Worm (Caenorhabditis elegans) whole organism, young adult: ENCODE results near the gene Y69A2AR.31.

Source experiments
- B0035.1 ChIP-seq: sonication (generic microtip); optimal IDR thresholded peaks from 2 replicates; lab custom pipeline; 2016; ENCODE audit warnings: missing genetic modification characterization, mild to moderate bottlenecking, missing compliant biosample characterization, missing genotype, missing genetic modification reagents
- F33H1.4 ChIP-seq: fragments of 200-800 bp; sonication (Bioruptor generic); IDR thresholded peaks from 2 replicates; pipeline ENCODE4 v1.3.6; 2022; ENCODE audit warnings: missing genetic modification reagents, missing genetic modification characterization, missing compliant biosample characterization
- F37B4.10 ChIP-seq: fragments of 200-800 bp; sonication (Bioruptor generic); IDR thresholded peaks from 2 replicates; pipeline ENCODE4 v1.3.6; 2022; ENCODE audit warnings: missing genetic modification characterization, missing compliant biosample characterization
- T07F8.4 ChIP-seq: sonication (generic microtip); optimal IDR thresholded peaks from 2 replicates; lab custom pipeline; 2016; ENCODE audit warnings: mild to moderate bottlenecking, missing genetic modification characterization, moderate library complexity, missing compliant biosample characterization
- cebp-1 ChIP-seq, 2 experiments: fragments of 200-800 bp in 1 of 2; sonication (Bioruptor generic) in 1 of 2; sonication (generic microtip) in 1 of 2; IDR thresholded peaks in 1 of 2; optimal IDR thresholded peaks in 1 of 2; 2 replicates each; pipeline versions ENCODE4 v1.3.6 to Lab custom; 2017 to 2022; ENCODE audit warnings: missing compliant biosample characterization in 2 of 2, missing genetic modification characterization in 2 of 2, mild to moderate bottlenecking in 1 of 2, missing genetic modification reagents in 1 of 2, moderate library complexity in 1 of 2
- ceh-40 ChIP-seq: fragments of 200-800 bp; sonication (Bioruptor generic); IDR thresholded peaks from 2 replicates; pipeline ENCODE4 v1.3.6; 2022; ENCODE audit warnings: missing genetic modification characterization, missing compliant biosample characterization
- ets-4 ChIP-seq: fragments of 200-800 bp; sonication (Bioruptor generic); optimal IDR thresholded peaks from 2 replicates; lab custom pipeline; 2018; ENCODE audit warnings: mild to moderate bottlenecking, missing genetic modification characterization, missing compliant biosample characterization
- lir-1 ChIP-seq: fragments of 200-800 bp; sonication (Bioruptor generic); conservative IDR thresholded peaks from 2 replicates; pipeline ENCODE4 v1.3.6; 2022; ENCODE audit warnings: missing genetic modification reagents, missing genetic modification characterization, missing compliant biosample characterization
- nfya-1 ChIP-seq: sonication (generic microtip); optimal IDR thresholded peaks from 2 replicates; lab custom pipeline; 2017; ENCODE audit warnings: antibody characterized with exemption, missing compliant biosample characterization, missing genetic modification characterization, borderline replicate concordance; ENCODE audit not compliant: insufficient read depth
- nfya-2 ChIP-seq: fragments of 200-800 bp; sonication (Bioruptor generic); IDR thresholded peaks from 2 replicates; pipeline ENCODE4 v1.3.6; 2022; ENCODE audit warnings: missing genetic modification reagents, missing genetic modification characterization, missing compliant biosample characterization
- nfyb-1 ChIP-seq: fragments of 200-800 bp; sonication (Bioruptor generic); IDR thresholded peaks from 2 replicates; pipeline ENCODE4 v1.3.6; 2022; ENCODE audit warnings: missing genetic modification reagents, missing genetic modification characterization, missing compliant biosample characterization
- pha-4 ChIP-seq: fragments of 150-350 bp; sonication (generic microtip); optimal IDR thresholded peaks from 2 replicates; lab custom pipeline; 2014; ENCODE audit warnings: missing biosample characterization, missing genetic modification reagents, missing genetic modification characterization
- snpc-4 ChIP-seq, 5 experiments: fragments of 150-350 bp in 1 of 5; sonication (generic microtip) in 4 of 5; optimal IDR thresholded peaks; 2 replicates each; lab custom pipeline; 2014 to 2018; ENCODE audit warnings: missing genetic modification characterization in 5 of 5, missing biosample characterization in 3 of 5, antibody characterized with exemption in 2 of 5, mild to moderate bottlenecking in 2 of 5, missing compliant biosample characterization in 2 of 5, missing genotype in 2 of 5, moderate library complexity in 2 of 5, missing genetic modification reagents in 1 of 5
- unc-62 ChIP-seq: fragments of 150-350 bp; optimal IDR thresholded peaks from 2 replicates; lab custom pipeline; 2014; ENCODE audit warnings: missing biosample characterization, missing genetic modification reagents, missing genetic modification characterization

- no peak for TF ChIP-seq ceh-40 (GFP tag; lab: Robert Waterston, UW)
- TF ChIP-seq nfya-2 (GFP tag; lab: Robert Waterston, UW) = no peak
- TF ChIP-seq unc-62 (GFP tag; lab: Kevin White, UChicago) = no peak
- no peak for TF ChIP-seq pha-4 (tag; lab: Kevin White, UChicago)
- no peak for TF ChIP-seq F33H1.4 (GFP tag; lab: Robert Waterston, UW)
- no peak for TF ChIP-seq lir-1 (GFP tag; lab: Robert Waterston, UW)
- no peak for TF ChIP-seq F37B4.10 (GFP tag; lab: Robert Waterston, UW)
- TF ChIP-seq ets-4 (GFP tag; lab: Kevin White, UChicago) = no peak
- TF ChIP-seq nfya-1 (tag; lab: Kevin White, UChicago) = no peak
- TF ChIP-seq B0035.1 = no peak
- TF ChIP-seq snpc-4 (GFP tag; optimal IDR thresholded peaks at IDR 0.05; lab: Kevin White, UChicago) = no peak
- no peak for TF ChIP-seq snpc-4 (tag; optimal IDR thresholded peaks at IDR 0.05; lab: Kevin White, UChicago)
- no peak for TF ChIP-seq nfyb-1
- TF ChIP-seq cebp-1 (GFP tag; IDR thresholded peaks at IDR 0.05; lab: Robert Waterston, UW) = no peak
- TF ChIP-seq cebp-1 (tag; optimal IDR thresholded peaks at IDR 0.05; lab: Kevin White, UChicago) = no peak
- no peak for TF ChIP-seq T07F8.4 (tag; lab: Kevin White, UChicago)
Observed at ce11 chrIV:2630145-2630544, 33.7 kb downstream of the Y69A2AR.31 start.
